Worm (Caenorhabditis elegans): ENCODE measurements around the gene C43F9.5.

DNA sequence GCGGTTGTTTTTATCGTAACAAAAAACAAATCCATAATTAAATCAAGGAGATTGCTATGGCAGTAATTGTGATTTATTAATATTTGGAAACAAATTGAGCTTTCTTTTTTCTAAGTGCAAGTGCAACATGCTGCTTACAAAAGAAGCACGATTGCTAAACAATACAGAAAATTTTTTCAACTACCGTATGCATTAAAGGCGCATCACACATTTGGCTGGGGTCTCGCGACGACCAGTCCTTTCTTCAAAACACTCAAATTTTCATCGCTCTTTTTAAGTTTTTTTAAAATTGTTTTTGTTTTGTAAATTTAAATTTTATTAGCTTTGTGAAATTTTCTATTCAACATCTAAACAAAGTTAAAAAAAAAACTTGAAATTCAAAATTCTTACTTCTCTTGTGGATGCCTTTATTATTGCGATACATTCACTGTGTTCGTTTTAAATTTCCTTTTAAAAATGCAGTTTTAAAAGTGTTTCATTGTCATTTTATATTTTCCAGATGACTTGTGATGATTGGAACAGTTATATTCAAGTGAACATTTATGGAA lies 43.9 kb downstream of the C43F9.5 start, which contains the start of gene zim-1:
- TF ChIP-seq him-1 (tag; optimal IDR thresholded peaks at IDR 0.05) (no peak), W03F9.2 (tag; optimal IDR thresholded peaks at IDR 0.05) (no peak), dao-5 (tag; optimal IDR thresholded peaks at IDR 0.05) (no peak)
